Worm (Caenorhabditis elegans) whole organism, L2 larva: Measurements from ENCODE around the gene ins-20.
"Not testable (repeated sequence)": the region's sequence is repeated elsewhere in the genome, so short reads cannot be mapped to it uniquely, and the experiment has no call there.

Experiments used
- F13H6.1 ChIP-seq: sonication (generic microtip); optimal IDR thresholded peaks from 2 replicates; lab custom pipeline; 2016; ENCODE audit warnings: missing genetic modification characterization, missing compliant biosample characterization
- unc-62 ChIP-seq: fragments of 150-350 bp; optimal IDR thresholded peaks from 2 replicates; lab custom pipeline; 2014; ENCODE audit warnings: missing biosample characterization, missing genetic modification reagents, missing genetic modification characterization

DNA sequence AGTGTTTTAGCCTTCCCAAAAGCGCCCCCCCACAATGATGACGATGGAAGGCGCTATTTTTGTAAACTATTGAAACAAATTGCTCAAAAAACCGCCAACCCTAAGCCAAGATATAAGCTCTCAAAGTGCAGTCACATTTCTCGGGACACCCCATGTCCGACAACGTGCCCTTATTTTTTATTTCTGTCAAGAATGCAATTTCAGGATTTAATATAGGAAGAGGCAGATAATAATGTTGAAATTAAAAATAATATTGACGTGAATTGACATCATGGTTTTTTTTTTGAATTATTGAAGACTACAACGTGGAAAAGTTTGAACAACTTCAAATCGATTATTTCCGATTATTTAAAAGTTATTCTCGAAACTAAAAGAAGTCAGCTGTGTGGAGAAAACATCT lies 3.4 kb downstream of the ins-20 start, which contains the start of gene ZK84.2:
- TF ChIP-seq F13H6.1 (tag; lab: Kevin White, UChicago); unc-62 (GFP tag; lab: Kevin White, UChicago): not testable (repeated sequence)
